Fruit fly (Drosophila melanogaster): ENCODE data around the gene Fhos.

The Fhos gene

DNA sequence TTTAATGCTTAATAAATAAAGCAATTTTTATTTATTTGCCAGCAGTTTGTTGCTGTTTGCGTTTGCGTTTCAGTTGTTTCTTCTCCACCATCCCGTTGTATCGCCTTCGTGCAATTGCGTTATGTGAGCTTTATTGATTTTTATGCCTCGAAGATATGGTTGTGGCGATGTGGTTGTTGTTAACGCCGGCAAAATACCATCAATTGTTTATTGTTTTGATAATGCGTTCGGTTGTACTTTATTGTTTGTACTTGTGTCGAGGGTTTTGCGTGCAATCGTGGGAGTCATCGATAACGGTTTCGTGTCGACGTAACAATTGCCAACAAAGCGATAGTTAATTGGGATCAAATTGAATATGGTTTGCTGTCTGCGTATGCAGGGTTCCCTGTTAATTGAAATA, 88.9 kb downstream of the Fhos start:
- TF ChIP-seq CrebA (GFP tag; optimal IDR thresholded peaks at IDR 0.05; ENCODE audit: borderline replicate concordance) (peak; percentile 5), Rel (GFP tag; optimal IDR thresholded peaks at IDR 0.05) (no peak), Rel (tag; optimal IDR thresholded peaks at IDR 0.05) (peak; percentile 74), Hnf4 (GFP tag; optimal IDR thresholded peaks at IDR 0.05) (no peak)

All from whole organism, wandering third instar larva.